Fruit fly (Drosophila melanogaster): ENCODE data around the gene Dtd.

Gene Dtd

DNA sequence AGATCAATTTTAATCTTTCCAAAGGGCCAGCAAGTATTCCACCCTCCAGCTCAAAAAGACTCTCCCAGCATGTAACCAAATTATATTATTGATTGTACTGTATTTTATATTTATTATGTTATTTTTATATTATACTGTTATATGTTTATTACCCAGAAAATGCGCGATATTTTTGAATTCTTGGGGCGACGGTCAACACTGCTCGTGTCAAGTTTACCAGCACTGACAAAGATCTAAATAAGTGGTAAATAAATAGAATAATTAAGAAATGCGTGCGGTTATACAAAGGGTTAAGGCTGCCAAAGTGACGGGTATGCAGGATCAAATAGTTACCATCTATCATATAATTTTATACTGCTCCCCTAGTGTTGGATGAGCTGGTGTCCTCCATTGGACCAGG lies at the start of gene Dtd:
TSS of gene Dtd (plus strand) at position 248 of the 400 bp plus-strand sequence.
- TF ChIP-seq sna (GFP tag; IDR thresholded peaks at IDR 0.05; ENCODE audit: partially characterized antibody), result no peak
- peak; percentile 24 for TF ChIP-seq HmgZ (tag; optimal IDR thresholded peaks at IDR 0.05)
- no peak for TF ChIP-seq CG4328 (GFP tag; optimal IDR thresholded peaks at IDR 0.05)
- TF ChIP-seq twi (tag; optimal IDR thresholded peaks at IDR 0.05), result no peak
- TF ChIP-seq CG2120 (GFP tag; optimal IDR thresholded peaks at IDR 0.05), result peak; percentile 30
- TF ChIP-seq Kr (GFP tag; optimal IDR thresholded peaks at IDR 0.05), result no peak
- no peak for TF ChIP-seq aop (GFP tag; IDR thresholded peaks at IDR 0.05)
- no peak for TF ChIP-seq fd96Cb (tag; optimal IDR thresholded peaks at IDR 0.05)
- TF ChIP-seq Dp (GFP tag; optimal IDR thresholded peaks at IDR 0.05), result peak; percentile 85
- no peak for TF ChIP-seq CG30431 (GFP tag; optimal IDR thresholded peaks at IDR 0.05)
- TF ChIP-seq CG7745 (tag; optimal IDR thresholded peaks at IDR 0.05), result no peak
- 0 out of 4 replicates have a peak, but pooled peaks have one; percentile 22 for TF ChIP-seq chinmo (GFP tag; IDR thresholded peaks at IDR 0.05; ENCODE audit: partially characterized antibody)
- no peak for TF ChIP-seq corto (GFP tag; optimal IDR thresholded peaks at IDR 0.05)
- TF ChIP-seq Dref (GFP tag; IDR thresholded peaks at IDR 0.05), result no peak
- no peak for TF ChIP-seq CG31365 (tag; optimal IDR thresholded peaks at IDR 0.05)
- TF ChIP-seq row (GFP tag; IDR thresholded peaks at IDR 0.05), result no peak
- TF ChIP-seq Usf (GFP tag; optimal IDR thresholded peaks at IDR 0.05), result no peak
- TF ChIP-seq tll (GFP tag; optimal IDR thresholded peaks at IDR 0.05), result no peak
- TF ChIP-seq gcm (GFP tag; optimal IDR thresholded peaks at IDR 0.05), result no peak
- TF ChIP-seq sens-2 (GFP tag; IDR thresholded peaks at IDR 0.05), result no peak
- no peak for TF ChIP-seq ken (GFP tag; IDR thresholded peaks at IDR 0.05)
- TF ChIP-seq shn (GFP tag; optimal IDR thresholded peaks at IDR 0.05), result no peak
- no peak for TF ChIP-seq CG1233 (GFP tag; optimal IDR thresholded peaks at IDR 0.05)
- no peak for TF ChIP-seq Asciz (GFP tag; optimal IDR thresholded peaks at IDR 0.05)
- TF ChIP-seq p53 (GFP tag; optimal IDR thresholded peaks at IDR 0.05), result no peak
- TF ChIP-seq Stat92E (GFP tag; optimal IDR thresholded peaks at IDR 0.05), result no peak
- no peak for TF ChIP-seq kay (GFP tag; optimal IDR thresholded peaks at IDR 0.05)
- TF ChIP-seq slou (GFP tag; optimal IDR thresholded peaks at IDR 0.05), result no peak
- no peak for TF ChIP-seq CG8478 (optimal IDR thresholded peaks at IDR 0.05)
- TF ChIP-seq CG14860 (GFP tag; IDR thresholded peaks at IDR 0.05; ENCODE audit: partially characterized antibody), result no peak
- TF ChIP-seq caup (GFP tag; optimal IDR thresholded peaks at IDR 0.05; ENCODE audit: severe bottlenecking), result no peak
- TF ChIP-seq B-H2 (GFP tag; optimal IDR thresholded peaks at IDR 0.05), result peak; percentile 28
- peak; percentile 41; the same call in 1 of the 2 replicates for TF ChIP-seq MBD-R2 (GFP tag; IDR thresholded peaks at IDR 0.05)
- TF ChIP-seq sisA (GFP tag; IDR thresholded peaks at IDR 0.05), result no peak
- TF ChIP-seq Med (GFP tag), result peak; percentile 71
- TF ChIP-seq Taf1 (GFP tag; IDR thresholded peaks at IDR 0.05), result peak; percentile 16; the same call in 1 of the 2 replicates
- TF ChIP-seq otp (GFP tag; IDR thresholded peaks at IDR 0.05), result no peak
- no peak for TF ChIP-seq Eip74EF (GFP tag; optimal IDR thresholded peaks at IDR 0.05)
- TF ChIP-seq HLH3B (GFP tag; IDR thresholded peaks at IDR 0.05), result no peak
- TF ChIP-seq ash1 (GFP tag; optimal IDR thresholded peaks at IDR 0.05), result no peak
- TF ChIP-seq lilli (GFP tag; optimal IDR thresholded peaks at IDR 0.05), result peak; percentile 16
- peak; percentile 21 for TF ChIP-seq Fer1 (GFP tag; optimal IDR thresholded peaks at IDR 0.05)
- no peak for TF ChIP-seq CG10321 (GFP tag; IDR thresholded peaks at IDR 0.05)
- no peak for TF ChIP-seq da (GFP tag; optimal IDR thresholded peaks at IDR 0.05)
- TF ChIP-seq org-1 (GFP tag; optimal IDR thresholded peaks at IDR 0.05), result no peak
- no peak for TF ChIP-seq CG2116 (GFP tag; optimal IDR thresholded peaks at IDR 0.05)
- no peak for TF ChIP-seq CG9215 (GFP tag; IDR thresholded peaks at IDR 0.05)
- no peak for TF ChIP-seq CG7271 (tag; optimal IDR thresholded peaks at IDR 0.05)
- TF ChIP-seq CG9609 (GFP tag; optimal IDR thresholded peaks at IDR 0.05), result no peak
- TF ChIP-seq CG10959 (GFP tag; IDR thresholded peaks at IDR 0.05), result no peak
- TF ChIP-seq MTF-1 (GFP tag; optimal IDR thresholded peaks at IDR 0.05; ENCODE audit: borderline replicate concordance), result no peak

Data from whole organism, embryonic.